Worm (Caenorhabditis elegans): ENCODE results near the gene C14A4.9.

DNA sequence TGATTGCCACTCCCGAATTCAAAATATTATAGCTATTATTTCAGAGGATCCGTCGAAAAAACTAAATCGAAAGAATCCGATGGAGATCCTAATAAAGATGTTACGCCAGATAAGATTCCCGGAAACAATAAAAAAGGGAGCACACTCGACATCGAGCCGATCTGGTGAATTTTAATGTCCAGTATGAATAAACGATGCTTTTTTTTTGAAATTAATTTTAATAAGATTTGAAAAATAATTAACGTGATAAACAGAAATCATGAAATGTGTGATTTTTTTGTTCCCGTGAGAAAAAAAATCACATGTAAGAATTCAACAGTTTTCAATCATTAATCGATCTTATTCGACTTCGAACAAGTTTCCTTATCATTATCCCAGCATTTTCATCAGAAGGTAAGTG, 40.0 kb downstream of the C14A4.9 start, which contains the start of gene M28.9:
- TF ChIP-seq nhr-12 (tag; optimal IDR thresholded peaks at IDR 0.05): no peak
- no peak for TF ChIP-seq nhr-71 (tag; optimal IDR thresholded peaks at IDR 0.05)
- no peak for TF ChIP-seq ztf-11 (tag; optimal IDR thresholded peaks at IDR 0.05)
- no peak for TF ChIP-seq nhr-19 (GFP tag; conservative IDR thresholded peaks at IDR 0.05)
- TF ChIP-seq nhr-28 (tag; optimal IDR thresholded peaks at IDR 0.05): no peak
- TF ChIP-seq nhr-77 (tag; optimal IDR thresholded peaks at IDR 0.05): no peak
- TF ChIP-seq snpc-4 (tag; optimal IDR thresholded peaks at IDR 0.05): no peak
- no peak for TF ChIP-seq nhr-90 (tag; optimal IDR thresholded peaks at IDR 0.05; ENCODE audit: poor library complexity)
- no peak for TF ChIP-seq pag-3 (tag; optimal IDR thresholded peaks at IDR 0.05; ENCODE audit: borderline replicate concordance, insufficient read depth)
- TF ChIP-seq tbx-2 (tag; optimal IDR thresholded peaks at IDR 0.05): no peak
- no peak for TF ChIP-seq egl-27 (tag; optimal IDR thresholded peaks at IDR 0.05)
- TF ChIP-seq mep-1 (tag; optimal IDR thresholded peaks at IDR 0.05): no peak
- no peak for TF ChIP-seq lin-15B (tag; optimal IDR thresholded peaks at IDR 0.05)
- no peak for TF ChIP-seq dsc-1 (tag; optimal IDR thresholded peaks at IDR 0.05)

Measured in whole organism, L1 larva.